Fruit fly (Drosophila melanogaster) whole organism: ENCODE data around the gene CG7080.

Experiments
- CG8478 ChIP-seq: fragments of >200 bp; optimal IDR thresholded peaks from 2 replicates; lab custom pipeline; 2018; ENCODE audit warnings: inconsistent platforms
- Dll ChIP-seq: fragments of >200 bp; optimal IDR thresholded peaks from 2 replicates; lab custom pipeline; 2017
- EcR ChIP-seq, 2 experiments: fragments of >200 bp; optimal IDR thresholded peaks; 2 replicates each; lab custom pipeline; 2017; ENCODE audit warnings: missing biosample characterization in 2 of 2, missing genetic modification characterization in 2 of 2, missing genetic modification reagents in 2 of 2
- pan ChIP-seq: fragments of >200 bp; optimal IDR thresholded peaks from 2 replicates; lab custom pipeline; 2017
- psq ChIP-seq: fragments of >200 bp; optimal IDR thresholded peaks from 2 replicates; lab custom pipeline; 2017
- usp ChIP-seq: fragments of >200 bp; optimal IDR thresholded peaks from 2 replicates; lab custom pipeline; 2017; ENCODE audit warnings: missing biosample characterization, missing genetic modification characterization, mixed read lengths

CG7080 gene

DNA sequence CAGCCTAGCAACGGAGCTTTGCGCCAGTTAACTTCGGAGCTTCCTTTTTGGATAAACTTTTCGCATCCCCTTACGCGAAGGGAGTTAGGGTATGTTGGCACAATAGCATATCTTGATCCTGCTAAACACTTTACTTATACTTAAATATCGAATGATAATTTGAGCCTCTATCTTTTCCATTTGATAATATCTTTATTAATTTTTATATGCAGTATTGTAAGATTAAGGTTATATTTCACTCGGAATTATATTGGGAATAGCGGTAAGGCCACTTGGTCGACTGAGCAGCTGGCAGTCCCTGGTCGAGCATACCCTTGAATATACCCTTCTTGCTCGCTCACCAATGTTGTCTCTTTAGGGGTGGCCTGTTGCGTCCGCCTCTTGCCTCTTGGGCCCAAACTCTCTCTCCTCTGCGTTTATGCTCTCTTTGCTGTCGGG lies 39.7 kb downstream of the CG7080 start:
- no peak for TF ChIP-seq usp
- no peak for TF ChIP-seq Dll (lab: Kevin White, UChicago)
- peak; percentile 72 for TF ChIP-seq pan (lab: Kevin White, UChicago)

DNA sequence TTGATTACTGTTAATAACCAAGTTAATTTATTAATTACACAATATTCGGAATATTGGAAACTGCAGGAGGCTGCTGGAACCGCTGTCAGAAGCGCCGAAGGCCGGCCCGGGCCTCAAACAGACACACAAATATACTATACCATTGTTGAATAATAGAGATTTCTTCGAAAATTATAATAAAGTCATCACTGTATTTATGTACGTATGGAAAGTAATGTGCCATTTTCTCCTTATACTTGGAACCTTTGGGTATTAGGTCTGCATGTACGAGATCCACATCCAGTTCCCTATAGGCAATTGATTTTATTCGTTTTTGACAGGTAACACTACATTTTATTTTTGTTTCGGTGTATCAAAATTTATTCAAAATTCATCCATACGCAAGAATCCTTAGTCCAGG lies 43.4 kb downstream of the CG7080 start, which contains the start of gene CG7069:
Gene CG7069, plus strand, starts transcription at position 301 of the 400 bp plus-strand sequence.
- TF ChIP-seq psq (lab: Kevin White, UChicago) (no peak), CG8478 (no peak)

DNA sequence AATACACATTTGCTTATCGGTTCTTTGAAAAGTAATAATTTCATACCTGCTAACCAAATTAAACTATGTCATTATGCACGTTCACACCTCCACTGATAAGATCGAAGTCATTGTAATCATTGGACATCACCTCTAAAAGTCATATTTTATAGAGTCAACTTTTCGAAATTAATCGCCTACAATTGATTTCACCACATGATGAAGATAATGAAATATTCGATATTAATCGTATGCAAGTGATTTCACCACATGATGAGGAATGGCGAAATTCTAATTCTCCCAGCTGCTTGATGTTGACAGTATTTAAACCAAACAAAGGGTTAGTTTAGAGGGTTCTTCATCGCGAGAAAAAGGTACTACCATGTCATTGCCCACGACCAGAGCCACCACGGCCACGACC lies 46.6 kb downstream of the CG7080 start, which contains the start of gene CG18596:
Gene CG18596, plus strand, starts transcription at position 250 of the 400 bp plus-strand sequence.
- TF ChIP-seq usp, result no peak
- TF ChIP-seq psq (lab: Kevin White, UChicago), result no peak
- no peak for TF ChIP-seq CG8478
- no peak for TF ChIP-seq EcR (GFP tag; optimal IDR thresholded peaks at IDR 0.05; lab: Kevin White, UChicago)
- no peak for TF ChIP-seq Dll (lab: Kevin White, UChicago)

DNA sequence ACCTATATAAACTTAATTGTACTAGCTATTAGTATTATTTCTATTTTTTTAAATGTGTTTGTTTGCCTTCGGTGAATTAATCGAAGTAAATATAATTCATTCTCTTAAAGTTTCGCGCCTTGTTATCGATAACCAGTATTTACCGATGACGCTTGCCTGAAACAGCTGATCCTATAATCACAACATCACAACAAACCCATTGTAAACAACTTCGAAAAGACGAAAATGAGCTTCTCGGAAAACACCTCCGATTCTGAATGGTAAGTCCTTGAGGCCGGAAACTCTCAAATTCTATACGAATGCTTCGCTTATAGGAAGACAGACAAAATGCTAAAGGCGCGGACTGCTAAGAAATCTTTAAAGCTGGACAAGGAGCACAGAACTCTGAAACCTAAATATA lies 50.8 kb downstream of the CG7080 start, which contains the start of gene CG34149:
Gene CG34149, plus strand, starts transcription at position 187 of the 400 bp plus-strand sequence.
- TF ChIP-seq pan (lab: Kevin White, UChicago) (no peak), usp (no peak), EcR (GFP tag; optimal IDR thresholded peaks at IDR 0.05; lab: Kevin White, UChicago) (no peak), CG8478 (no peak), Dll (lab: Kevin White, UChicago) (no peak), psq (lab: Kevin White, UChicago) (no peak)
